Fruit fly (Drosophila melanogaster): ENCODE results near the gene CG4000.

DNA sequence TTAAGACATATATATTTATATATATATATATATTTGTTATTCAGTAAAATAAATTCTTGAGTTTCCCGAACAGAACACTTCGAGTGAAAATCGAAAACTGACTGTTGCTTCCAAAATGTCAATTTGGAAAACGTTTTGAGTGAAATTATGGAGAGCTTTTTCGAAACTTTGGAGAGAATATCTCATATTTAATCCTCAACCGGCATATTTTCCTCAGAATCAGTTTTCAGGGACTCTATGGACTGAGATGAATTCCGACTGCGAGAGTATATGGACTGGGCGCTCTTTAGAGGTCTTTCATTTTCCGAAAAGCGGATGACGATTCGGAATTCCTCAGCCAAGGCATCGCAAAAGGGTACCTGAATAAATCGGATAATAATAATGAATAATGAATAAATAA is 28.5 kb downstream of the CG4000 start, which contains the start of gene GluRIIE:
- no peak for TF ChIP-seq CG5204 (GFP tag; optimal IDR thresholded peaks at IDR 0.05)
- TF ChIP-seq Hr96 (GFP tag; optimal IDR thresholded peaks at IDR 0.05), result no peak
- no peak for TF ChIP-seq bab1 (GFP tag; optimal IDR thresholded peaks at IDR 0.05)
- TF ChIP-seq Mnt (GFP tag; optimal IDR thresholded peaks at IDR 0.05), result no peak
- TF ChIP-seq CG14711 (tag; optimal IDR thresholded peaks at IDR 0.05), result no peak
- no peak for TF ChIP-seq CG1620 (GFP tag; optimal IDR thresholded peaks at IDR 0.05)
- TF ChIP-seq CG12768 (GFP tag; optimal IDR thresholded peaks at IDR 0.05), result no peak
- TF ChIP-seq ovo (GFP tag; optimal IDR thresholded peaks at IDR 0.05), result no peak
- no peak for TF ChIP-seq Clk (GFP tag; optimal IDR thresholded peaks at IDR 0.05)
- no peak for TF ChIP-seq kay (GFP tag; ENCODE audit: borderline replicate concordance)
- TF ChIP-seq tj (GFP tag; optimal IDR thresholded peaks at IDR 0.05), result no peak
- TF ChIP-seq cic (GFP tag; optimal IDR thresholded peaks at IDR 0.05), result no peak
